Fruit fly (Drosophila melanogaster): ENCODE data around the gene CG14000.

CG14000 gene

DNA sequence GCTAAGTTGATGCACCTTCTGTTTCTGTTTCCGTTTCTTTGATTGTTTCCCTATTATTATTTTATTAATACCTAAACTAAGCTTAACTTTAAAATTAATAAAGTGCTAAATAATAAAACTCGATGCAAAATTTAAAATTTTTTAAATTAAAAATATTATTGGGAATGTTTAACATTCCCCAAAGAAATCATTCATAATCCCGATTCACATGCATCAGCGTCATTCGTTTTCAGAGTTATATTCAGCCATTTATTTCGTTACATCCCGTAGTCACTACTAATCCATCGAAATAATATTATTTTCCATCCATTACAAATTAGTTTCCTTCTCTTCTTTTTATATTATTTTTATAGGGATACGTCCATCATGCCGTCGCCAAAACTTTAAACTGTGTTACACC lies 37.4 kb upstream of the CG14000 start:
- no peak for TF ChIP-seq N (GFP tag; optimal IDR thresholded peaks at IDR 0.05)
- TF ChIP-seq Hnf4 (GFP tag; optimal IDR thresholded peaks at IDR 0.05), result no peak
- no peak for TF ChIP-seq Jra (GFP tag; optimal IDR thresholded peaks at IDR 0.05)
- TF ChIP-seq tai (GFP tag; optimal IDR thresholded peaks at IDR 0.05), result no peak
- no peak for TF ChIP-seq Myc (optimal IDR thresholded peaks at IDR 0.05)
- TF ChIP-seq woc (GFP tag; optimal IDR thresholded peaks at IDR 0.05), result no peak
- no peak for TF ChIP-seq Hr78 (GFP tag; optimal IDR thresholded peaks at IDR 0.05)
- no peak for TF ChIP-seq Hr83 (GFP tag; optimal IDR thresholded peaks at IDR 0.05; ENCODE audit: poor library complexity, severe bottlenecking)
- no peak for TF ChIP-seq fru (GFP tag; optimal IDR thresholded peaks at IDR 0.05)
- no peak for TF ChIP-seq lola (GFP tag; optimal IDR thresholded peaks at IDR 0.05)
- TF ChIP-seq rgr (GFP tag; optimal IDR thresholded peaks at IDR 0.05), result no peak
- TF ChIP-seq Dif (GFP tag; optimal IDR thresholded peaks at IDR 0.05; ENCODE audit: partially characterized antibody), result no peak
- TF ChIP-seq dmrt93B (GFP tag; optimal IDR thresholded peaks at IDR 0.05), result no peak

dm6 chr2L:5946728-5947127 lies 36.6 kb upstream of the CG14000 start:
- no peak for TF ChIP-seq usp (GFP tag; optimal IDR thresholded peaks at IDR 0.05)
- no peak for TF ChIP-seq fru (GFP tag; optimal IDR thresholded peaks at IDR 0.05)
- no peak for TF ChIP-seq foxo (GFP tag; optimal IDR thresholded peaks at IDR 0.05)
- TF ChIP-seq OdsH (GFP tag; optimal IDR thresholded peaks at IDR 0.05), result no peak
- TF ChIP-seq woc (GFP tag; optimal IDR thresholded peaks at IDR 0.05), result no peak
- no peak for TF ChIP-seq br (GFP tag; optimal IDR thresholded peaks at IDR 0.05)
- no peak for TF ChIP-seq dsf (GFP tag; optimal IDR thresholded peaks at IDR 0.05; ENCODE audit: borderline replicate concordance)
- TF ChIP-seq CrebA (GFP tag; optimal IDR thresholded peaks at IDR 0.05; ENCODE audit: borderline replicate concordance), result no peak
- TF ChIP-seq Sp1 (GFP tag; optimal IDR thresholded peaks at IDR 0.05), result no peak
- no peak for TF ChIP-seq lola (GFP tag; optimal IDR thresholded peaks at IDR 0.05)
- no peak for TF ChIP-seq sage (GFP tag; optimal IDR thresholded peaks at IDR 0.05)
- TF ChIP-seq h (GFP tag; optimal IDR thresholded peaks at IDR 0.05), result no peak
- no peak for TF ChIP-seq sv (GFP tag; optimal IDR thresholded peaks at IDR 0.05)
- no peak for TF ChIP-seq Abd-B (GFP tag; optimal IDR thresholded peaks at IDR 0.05)
- TF ChIP-seq CG32264 (GFP tag; optimal IDR thresholded peaks at IDR 0.05), result no peak
- no peak for TF ChIP-seq jim (GFP tag; optimal IDR thresholded peaks at IDR 0.05)
- no peak for TF ChIP-seq N (GFP tag; optimal IDR thresholded peaks at IDR 0.05)

DNA sequence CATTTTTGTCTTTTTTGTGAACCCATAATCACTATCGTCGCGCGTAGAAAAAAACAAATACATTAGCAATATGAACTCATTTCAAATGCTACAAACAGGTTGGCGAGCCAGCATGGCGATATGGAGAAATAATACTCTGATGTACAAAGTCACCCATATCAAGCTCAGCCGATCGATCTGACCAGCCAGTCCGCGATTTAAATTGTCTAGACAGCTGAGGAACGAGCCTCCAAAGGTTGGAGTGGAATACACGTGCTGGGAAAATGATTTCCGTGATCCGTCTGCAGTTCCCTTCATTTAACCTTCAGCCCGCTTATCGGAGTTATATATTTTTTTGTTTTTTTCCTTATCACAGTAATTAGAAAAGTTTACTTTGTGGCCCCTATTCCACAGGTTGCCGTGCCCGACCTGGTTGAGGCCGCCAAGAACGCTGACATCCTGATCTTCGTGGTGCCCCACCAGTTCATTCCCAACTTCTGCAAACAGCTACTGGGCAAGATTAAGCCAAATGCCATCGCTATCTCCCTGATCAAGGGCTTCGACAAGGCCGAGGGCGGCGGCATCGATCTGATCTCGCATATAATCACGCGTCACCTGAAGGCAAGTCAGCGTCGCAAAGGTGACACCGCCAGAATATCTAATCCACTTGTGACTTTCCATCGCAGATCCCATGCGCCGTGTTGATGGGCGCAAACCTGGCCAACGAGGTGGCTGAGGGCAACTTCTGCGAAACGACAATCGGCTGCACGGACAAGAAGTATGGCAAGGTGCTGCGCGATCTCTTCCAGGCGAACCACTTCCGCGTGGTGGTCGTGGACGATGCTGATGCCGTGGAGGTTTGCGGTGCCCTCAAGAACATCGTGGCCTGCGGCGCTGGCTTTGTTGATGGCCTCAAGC lies 35.8 kb upstream of the CG14000 start:
- TF ChIP-seq Abd-B (GFP tag; optimal IDR thresholded peaks at IDR 0.05) (no peak), Vsx2 (GFP tag; optimal IDR thresholded peaks at IDR 0.05; ENCODE audit: partially characterized antibody) (no peak), jim (GFP tag; optimal IDR thresholded peaks at IDR 0.05) (no peak), CG32264 (GFP tag; optimal IDR thresholded peaks at IDR 0.05) (no peak), usp (GFP tag; optimal IDR thresholded peaks at IDR 0.05) (no peak), CrebA (GFP tag; optimal IDR thresholded peaks at IDR 0.05; ENCODE audit: borderline replicate concordance) (no peak)

dm6 chr2L:5944305-5945282 lies 34.5 kb upstream of the CG14000 start:
- TF ChIP-seq h (GFP tag; optimal IDR thresholded peaks at IDR 0.05), result peak; percentile 72
- TF ChIP-seq Mio (GFP tag; optimal IDR thresholded peaks at IDR 0.05), result no peak
- TF ChIP-seq usp (GFP tag; optimal IDR thresholded peaks at IDR 0.05), result no peak
- no peak for TF ChIP-seq sv (GFP tag; optimal IDR thresholded peaks at IDR 0.05)
- no peak for TF ChIP-seq Jra (GFP tag; optimal IDR thresholded peaks at IDR 0.05)
- no peak for TF ChIP-seq OdsH (GFP tag; optimal IDR thresholded peaks at IDR 0.05)
- TF ChIP-seq woc (GFP tag; optimal IDR thresholded peaks at IDR 0.05), result no peak
- peak; percentile 75 for TF ChIP-seq Dif (GFP tag; optimal IDR thresholded peaks at IDR 0.05; ENCODE audit: partially characterized antibody)
- peak; percentile 30 for TF ChIP-seq Hr83 (GFP tag; optimal IDR thresholded peaks at IDR 0.05; ENCODE audit: poor library complexity, severe bottlenecking)
- TF ChIP-seq Vsx2 (GFP tag; optimal IDR thresholded peaks at IDR 0.05; ENCODE audit: partially characterized antibody), result peak; percentile 42
- TF ChIP-seq Rel (GFP tag; optimal IDR thresholded peaks at IDR 0.05), result no peak
- TF ChIP-seq Rel (tag; optimal IDR thresholded peaks at IDR 0.05), result peak; percentile 80
- TF ChIP-seq dl (GFP tag; optimal IDR thresholded peaks at IDR 0.05; ENCODE audit: insufficient read depth in 1 of 2, partially characterized antibody in 2 of 2), result peak; percentile 73 to 84
- no peak for TF ChIP-seq ey (GFP tag; optimal IDR thresholded peaks at IDR 0.05)

All from whole organism, wandering third instar larva.